Worm (Caenorhabditis elegans): ENCODE measurements around the gene pfk-1.1.

DNA sequence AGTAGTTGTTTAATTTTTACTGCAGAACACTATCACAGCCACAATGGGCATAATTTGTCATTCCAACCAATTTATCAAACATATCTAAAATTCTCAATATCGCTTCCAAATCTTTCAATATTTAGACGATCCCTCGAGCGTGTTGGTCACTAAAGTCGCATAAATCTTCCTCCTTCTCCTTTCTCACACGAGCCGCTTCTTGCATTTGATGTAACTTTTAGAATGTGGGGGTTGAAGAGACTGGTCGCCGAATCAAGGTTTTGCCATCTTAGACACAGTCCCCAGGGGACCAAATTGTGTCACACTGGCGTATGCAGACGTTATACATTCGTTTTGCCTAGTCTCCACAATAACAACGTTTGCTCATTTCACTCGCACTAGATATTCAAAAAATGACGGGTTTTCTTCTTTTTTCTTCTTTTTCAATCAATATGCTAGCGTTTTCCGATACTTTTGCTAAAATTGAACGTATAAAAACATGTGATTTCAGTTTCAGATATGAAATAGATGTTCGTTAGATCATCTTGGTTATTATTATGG, 16.8 kb downstream of the pfk-1.1 start, which contains the start of gene gbb-1:
- TF ChIP-seq sox-2 (GFP tag; IDR thresholded peaks at IDR 0.05) (no peak), fkh-10 (GFP tag; optimal IDR thresholded peaks at IDR 0.05) (no peak), pqm-1 (tag; optimal IDR thresholded peaks at IDR 0.05) (no peak), ceh-24 (tag; optimal IDR thresholded peaks at IDR 0.05) (no peak), nhr-232 (tag; optimal IDR thresholded peaks at IDR 0.05) (no peak), sdc-2 (tag; optimal IDR thresholded peaks at IDR 0.05) (no peak), F13H6.1 (tag; optimal IDR thresholded peaks at IDR 0.05) (no peak), pag-3 (tag; optimal IDR thresholded peaks at IDR 0.05; ENCODE audit: borderline replicate concordance) (no peak), syd-9 (tag; optimal IDR thresholded peaks at IDR 0.05) (no peak), pha-4 (tag; optimal IDR thresholded peaks at IDR 0.05) (no peak), ets-4 (tag; optimal IDR thresholded peaks at IDR 0.05) (no peak), pha-2 (tag; optimal IDR thresholded peaks at IDR 0.05) (no peak)

All from whole organism, late embryonic.